Fruit fly (Drosophila melanogaster) whole organism, wandering third instar larva: ENCODE data around the gene Hmt-1.

ENCODE experiments used
- OdsH ChIP-seq: fragments of 200-800 bp; sonication (Bioruptor generic); optimal IDR thresholded peaks from 2 replicates; lab custom pipeline; 2016; ENCODE audit warnings: missing biosample characterization, mild to moderate bottlenecking, missing genetic modification characterization
- h ChIP-seq: fragments of 200-800 bp; sonication (Bioruptor generic); optimal IDR thresholded peaks from 3 replicates; lab custom pipeline; 2016; ENCODE audit warnings: missing biosample characterization, mild to moderate bottlenecking, missing genetic modification characterization
- pan ChIP-seq: fragments of >200 bp; optimal IDR thresholded peaks from 2 replicates; lab custom pipeline; 2017

dm6 chr3R:15895978-15896377, 38.7 kb upstream of the Hmt-1 start, which contains the start of gene CG14877:
- TF ChIP-seq pan (lab: Kevin White, UChicago), result no peak
- TF ChIP-seq h (GFP tag; lab: Kevin White, UChicago), result no peak
- TF ChIP-seq OdsH (GFP tag; lab: Kevin White, UChicago), result no peak
